Fruit fly (Drosophila melanogaster) whole organism, embryonic: ENCODE data around the gene CG6420.

Experiments
- Awh ChIP-seq: fragments of 200-800 bp; sonication (Bioruptor generic); IDR thresholded peaks from 2 replicates; pipeline ENCODE4, ENCODE4 v1.3.6; 2022; ENCODE audit warnings: missing biosample characterization, missing genetic modification characterization
- Bgb ChIP-seq: fragments of 200-800 bp; sonication (Bioruptor generic); IDR thresholded peaks from 2 replicates; pipeline ENCODE4 v1.3.6; 2022; ENCODE audit warnings: missing biosample characterization, missing genetic modification characterization; ENCODE audit not compliant: partially characterized antibody
- CG10431 ChIP-seq: fragments of 200-800 bp; sonication (Bioruptor generic); optimal IDR thresholded peaks from 3 replicates; lab custom pipeline; 2018; ENCODE audit warnings: missing biosample characterization, mild to moderate bottlenecking, missing genetic modification characterization
- CG11398 ChIP-seq: fragments of 200-800 bp; sonication (Bioruptor generic); optimal IDR thresholded peaks from 2 replicates; lab custom pipeline; 2016; ENCODE audit warnings: missing biosample characterization, missing genetic modification characterization
- CG11504 ChIP-seq: fragments of 200-800 bp; sonication (Bioruptor generic); optimal IDR thresholded peaks from 3 replicates; lab custom pipeline; 2019; ENCODE audit warnings: missing biosample characterization, mild to moderate bottlenecking, missing genetic modification characterization, moderate library complexity
- CG12104 ChIP-seq: fragments of 200-800 bp; sonication (Bioruptor generic); optimal IDR thresholded peaks from 3 replicates; lab custom pipeline; 2016; ENCODE audit warnings: missing biosample characterization, missing genetic modification characterization
- CG12299 ChIP-seq: fragments of 200-800 bp; sonication (Bioruptor generic); optimal IDR thresholded peaks from 2 replicates; lab custom pipeline; 2018; ENCODE audit warnings: missing biosample characterization, mild to moderate bottlenecking, missing genetic modification characterization
- CG13296 ChIP-seq: fragments of 200-800 bp; sonication (Bioruptor generic); optimal IDR thresholded peaks from 3 replicates; lab custom pipeline; 2018; ENCODE audit warnings: missing biosample characterization, mild to moderate bottlenecking, missing genetic modification characterization
- CG14965 ChIP-seq: fragments of 200-800 bp; sonication (Bioruptor generic); optimal IDR thresholded peaks from 2 replicates; lab custom pipeline; 2016; ENCODE audit warnings: missing biosample characterization, missing genetic modification characterization, borderline replicate concordance
- CG17361 ChIP-seq: fragments of 200-800 bp; sonication (Bioruptor generic); IDR thresholded peaks from 3 replicates; pipeline ENCODE4 v1.3.6; 2022; ENCODE audit warnings: missing biosample characterization, missing genetic modification characterization
- CG2116 ChIP-seq: fragments of 200-800 bp; sonication (Bioruptor generic); optimal IDR thresholded peaks from 3 replicates; lab custom pipeline; 2018; ENCODE audit warnings: missing biosample characterization, mild to moderate bottlenecking, missing genetic modification characterization
- CG2120 ChIP-seq: fragments of 200-800 bp; sonication (Bioruptor generic); optimal IDR thresholded peaks from 3 replicates; lab custom pipeline; 2016; ENCODE audit warnings: missing biosample characterization, missing genetic modification characterization
- CG2678 ChIP-seq: fragments of 200-800 bp; sonication (Bioruptor generic); optimal IDR thresholded peaks from 3 replicates; lab custom pipeline; 2019; ENCODE audit warnings: missing biosample characterization, mild to moderate bottlenecking, missing genetic modification characterization, moderate library complexity
- CG2712 ChIP-seq: fragments of 200-800 bp; optimal IDR thresholded peaks from 3 replicates; lab custom pipeline; 2019; ENCODE audit warnings: missing biosample characterization, mild to moderate bottlenecking, missing genetic modification characterization, moderate library complexity
- CG3281 ChIP-seq: fragments of 200-800 bp; sonication (Bioruptor generic); optimal IDR thresholded peaks from 3 replicates; lab custom pipeline; 2017; ENCODE audit warnings: missing biosample characterization, mild to moderate bottlenecking, missing genetic modification characterization
- CG7357 ChIP-seq: fragments of 200-800 bp; sonication (Bioruptor generic); IDR thresholded peaks from 3 replicates; pipeline ENCODE4 v1.3.6; 2022; ENCODE audit warnings: missing biosample characterization, missing genetic modification characterization
- CG7745 ChIP-seq: fragments of 200-800 bp; sonication (Bioruptor generic); optimal IDR thresholded peaks from 2 replicates; lab custom pipeline; 2018; ENCODE audit warnings: missing biosample characterization, mild to moderate bottlenecking, missing genetic modification characterization, moderate library complexity
- Dip2 ChIP-seq: fragments of 200-800 bp; sonication (Bioruptor generic); IDR thresholded peaks from 2 replicates; pipeline ENCODE4 v1.3.6; 2022; ENCODE audit warnings: missing biosample characterization, missing genetic modification characterization
- Dll ChIP-seq: fragments of 200-800 bp; sonication (Bioruptor generic); IDR thresholded peaks from 4 replicates; pipeline ENCODE4 v1.3.6; 2022; ENCODE audit warnings: missing biosample characterization, missing genetic modification characterization; ENCODE audit not compliant: partially characterized antibody
- Doc3 ChIP-seq: fragments of 200-800 bp; sonication (Bioruptor generic); IDR thresholded peaks from 3 replicates; pipeline ENCODE4 v1.3.6; 2022; ENCODE audit warnings: missing biosample characterization, missing genetic modification characterization; ENCODE audit not compliant: partially characterized antibody
- Dp ChIP-seq: fragments of 200-800 bp; sonication (Bioruptor generic); optimal IDR thresholded peaks from 2 replicates; lab custom pipeline; 2018; ENCODE audit warnings: missing biosample characterization, mild to moderate bottlenecking, missing genetic modification characterization, moderate library complexity
- ERR ChIP-seq: fragments of 200-800 bp; sonication (Bioruptor generic); optimal IDR thresholded peaks from 2 replicates; lab custom pipeline; 2016; ENCODE audit warnings: missing biosample characterization, missing genetic modification characterization
- HHEX ChIP-seq: fragments of 200-800 bp; sonication (Bioruptor generic); optimal IDR thresholded peaks from 3 replicates; lab custom pipeline; 2017; ENCODE audit warnings: missing biosample characterization, mild to moderate bottlenecking, missing genetic modification characterization, missing genetic modification reagents
- HLH3B ChIP-seq: fragments of 200-800 bp; sonication (Bioruptor generic); IDR thresholded peaks from 2 replicates; pipeline ENCODE4 v1.3.6; 2022; ENCODE audit warnings: missing biosample characterization, missing genetic modification characterization
- HLHmδ ChIP-seq: fragments of 200-800 bp; sonication (Bioruptor generic); optimal IDR thresholded peaks from 2 replicates; lab custom pipeline; 2018; ENCODE audit warnings: missing biosample characterization, mild to moderate bottlenecking, missing genetic modification characterization, moderate library complexity
- MTF-1 ChIP-seq: fragments of 200-800 bp; sonication (Bioruptor generic); optimal IDR thresholded peaks from 2 replicates; lab custom pipeline; 2018; ENCODE audit warnings: missing biosample characterization, mild to moderate bottlenecking, missing genetic modification characterization, borderline replicate concordance
- Mes4 ChIP-seq: fragments of 200-800 bp; sonication (Bioruptor generic); optimal IDR thresholded peaks from 2 replicates; lab custom pipeline; 2016; ENCODE audit warnings: missing biosample characterization, missing genetic modification characterization
- Neu2 ChIP-seq: fragments of 200-800 bp; sonication (Bioruptor generic); optimal IDR thresholded peaks from 3 replicates; lab custom pipeline; 2016; ENCODE audit warnings: missing biosample characterization, missing genetic modification characterization, borderline replicate concordance
- NfI ChIP-seq: fragments of 200-800 bp; sonication (Bioruptor generic); optimal IDR thresholded peaks from 3 replicates; lab custom pipeline; 2018; ENCODE audit warnings: missing biosample characterization, mild to moderate bottlenecking, missing genetic modification characterization, moderate library complexity
- Opbp ChIP-seq: fragments of 200-800 bp; sonication (Bioruptor generic); IDR thresholded peaks from 3 replicates; pipeline ENCODE4 v1.3.6; 2022; ENCODE audit warnings: missing biosample characterization, missing genetic modification characterization; ENCODE audit not compliant: partially characterized antibody
- Ptx1 ChIP-seq: fragments of 200-800 bp; sonication (Bioruptor generic); IDR thresholded peaks from 2 replicates; pipeline ENCODE4 v1.3.6; 2022; ENCODE audit warnings: missing biosample characterization, missing genetic modification characterization
- Sox100B ChIP-seq: fragments of 200-800 bp; sonication (Bioruptor generic); optimal IDR thresholded peaks from 3 replicates; lab custom pipeline; 2018; ENCODE audit warnings: missing biosample characterization, mild to moderate bottlenecking, missing genetic modification characterization
- Stat92E ChIP-seq, 3 experiments: fragments of >200 bp in 2 of 3; fragments of 200-800 bp in 1 of 3; sonication (Bioruptor generic) in 1 of 3; optimal IDR thresholded peaks; 2 replicates each; lab custom pipeline; 2017 to 2019; ENCODE audit warnings: missing biosample characterization in 3 of 3, missing genetic modification characterization in 3 of 3, mild to moderate bottlenecking in 1 of 3, moderate library complexity in 1 of 3
- Usf ChIP-seq: fragments of 200-800 bp; sonication (Bioruptor generic); optimal IDR thresholded peaks from 2 replicates; lab custom pipeline; 2017; ENCODE audit warnings: missing genotype, missing biosample characterization, missing genetic modification characterization
- ac ChIP-seq: fragments of 200-800 bp; sonication (Bioruptor generic); optimal IDR thresholded peaks from 3 replicates; lab custom pipeline; 2017; ENCODE audit warnings: missing biosample characterization, mild to moderate bottlenecking, missing genetic modification characterization
- aop ChIP-seq: fragments of 200-800 bp; sonication (Bioruptor generic); IDR thresholded peaks from 2 replicates; pipeline ENCODE4 v1.3.6; 2022; ENCODE audit warnings: missing biosample characterization, missing genetic modification characterization
- bsh ChIP-seq, 2 experiments: fragments of 200-800 bp; sonication (Bioruptor generic); optimal IDR thresholded peaks; 2 replicates each; lab custom pipeline; 2017 to 2018; ENCODE audit warnings: mild to moderate bottlenecking in 2 of 2, missing biosample characterization in 2 of 2, missing genetic modification characterization in 2 of 2, moderate library complexity in 1 of 2
- disco-r ChIP-seq: fragments of 200-800 bp; sonication (Bioruptor generic); optimal IDR thresholded peaks from 2 replicates; lab custom pipeline; 2016; ENCODE audit warnings: missing biosample characterization, missing genetic modification characterization
- ewg ChIP-seq: fragments of 200-800 bp; sonication (Bioruptor generic); optimal IDR thresholded peaks from 3 replicates; lab custom pipeline; 2017; ENCODE audit warnings: mild to moderate bottlenecking, missing biosample characterization, missing genetic modification reagents, missing genetic modification characterization
- grau ChIP-seq: fragments of 200-800 bp; optimal IDR thresholded peaks from 3 replicates; lab custom pipeline; 2019; ENCODE audit warnings: missing biosample characterization, mild to moderate bottlenecking, missing genetic modification characterization, moderate library complexity
- ken ChIP-seq: fragments of 200-800 bp; sonication (Bioruptor generic); IDR thresholded peaks from 3 replicates; pipeline ENCODE4 v1.3.6; 2022; ENCODE audit warnings: missing biosample characterization, missing genetic modification characterization
- mam ChIP-seq: fragments of 200-800 bp; sonication (Bioruptor generic); optimal IDR thresholded peaks from 3 replicates; lab custom pipeline; 2016; ENCODE audit warnings: missing biosample characterization, missing genetic modification characterization
- pho ChIP-seq: fragments of 200-800 bp; sonication (Bioruptor generic); optimal IDR thresholded peaks from 2 replicates; lab custom pipeline; 2016; ENCODE audit warnings: missing biosample characterization, missing genetic modification characterization
- sc ChIP-seq, 3 experiments: fragments of >200 bp in 2 of 3; fragments of 200-800 bp in 1 of 3; sonication (Bioruptor generic) in 1 of 3; optimal IDR thresholded peaks; 2 replicates in 2 of 3; 3 replicates in 1 of 3; lab custom pipeline; 2017; ENCODE audit warnings: mild to moderate bottlenecking in 1 of 3, missing biosample characterization in 1 of 3, missing genetic modification characterization in 1 of 3, missing genetic modification reagents in 1 of 3
- slbo ChIP-seq: fragments of 200-800 bp; sonication (Bioruptor generic); IDR thresholded peaks from 2 replicates; pipeline ENCODE4 v1.3.6; 2022; ENCODE audit warnings: missing biosample characterization, missing genetic modification characterization
- sna ChIP-seq: fragments of 200-800 bp; sonication (Bioruptor generic); IDR thresholded peaks from 2 replicates; pipeline ENCODE4 v1.3.6; 2022; ENCODE audit warnings: missing biosample characterization, missing genetic modification characterization; ENCODE audit not compliant: partially characterized antibody
- so ChIP-seq: fragments of 200-800 bp; sonication (Bioruptor generic); IDR thresholded peaks from 3 replicates; pipeline ENCODE4 v1.3.6; 2022; ENCODE audit warnings: missing biosample characterization, missing genetic modification characterization
- stc ChIP-seq: fragments of 200-800 bp; sonication (Bioruptor generic); IDR thresholded peaks from 2 replicates; pipeline ENCODE4 v1.3.6; 2022; ENCODE audit warnings: missing biosample characterization, missing genetic modification characterization
- sug ChIP-seq: fragments of 200-800 bp; optimal IDR thresholded peaks from 2 replicates; lab custom pipeline; 2019; ENCODE audit warnings: missing biosample characterization, mild to moderate bottlenecking, missing genetic modification characterization, moderate library complexity

Gene CG6420

dm6 chr3R:26671525-26672132, 53.4 kb downstream of the CG6420 start (continued):
- TF ChIP-seq grau = peak; percentile 33
- no peak for TF ChIP-seq Dip2 (GFP tag; lab: Robert Waterston, UW)
- no peak for TF ChIP-seq CG14965 (GFP tag; lab: Kevin White, UChicago)
- peak; percentile 53 for TF ChIP-seq CG3281 (GFP tag; lab: Kevin White, UChicago)
- no peak for TF ChIP-seq CG7357
- TF ChIP-seq Ptx1 = peak; percentile 13; the same call in 1 of the 2 replicates
- TF ChIP-seq Dll (GFP tag; lab: Robert Waterston, UW) = no peak
- no peak for TF ChIP-seq CG11398 (GFP tag; lab: Kevin White, UChicago)
- no peak for TF ChIP-seq sc (optimal IDR thresholded peaks at IDR 0.05; lab: Kevin White, UChicago)
- no peak for TF ChIP-seq sc (GFP tag; optimal IDR thresholded peaks at IDR 0.05; lab: Kevin White, UChicago)
- no peak for TF ChIP-seq bsh (GFP tag; optimal IDR thresholded peaks at IDR 0.05; lab: Kevin White, UChicago)
- TF ChIP-seq mam = no peak
- no peak for TF ChIP-seq Usf (GFP tag; lab: Kevin White, UChicago)
- TF ChIP-seq HLHmδ (GFP tag; lab: Kevin White, UChicago) = no peak
- TF ChIP-seq CG12299 (tag; lab: Kevin White, UChicago) = no peak
- no peak for TF ChIP-seq ac (GFP tag; lab: Kevin White, UChicago)
- TF ChIP-seq CG2116 (GFP tag; lab: Kevin White, UChicago) = no peak
- TF ChIP-seq Awh (GFP tag; lab: Robert Waterston, UW) = no peak
- TF ChIP-seq CG2120 (GFP tag; lab: Kevin White, UChicago) = peak; percentile 29
- peak; percentile 48 for TF ChIP-seq CG11504 (tag; lab: Kevin White, UChicago)
- TF ChIP-seq CG13296 (GFP tag; lab: Kevin White, UChicago) = peak; percentile 18
- TF ChIP-seq stc = no peak
- TF ChIP-seq ERR (GFP tag; lab: Kevin White, UChicago) = no peak
- TF ChIP-seq pho (GFP tag; lab: Kevin White, UChicago) = no peak
- no peak for TF ChIP-seq disco-r (GFP tag; lab: Kevin White, UChicago)
- no peak for TF ChIP-seq Bgb (GFP tag; lab: Robert Waterston, UW)
- no peak for TF ChIP-seq ken
- TF ChIP-seq NfI (GFP tag; lab: Kevin White, UChicago) = no peak
- peak; percentile 66 for TF ChIP-seq CG2678 (tag; lab: Kevin White, UChicago)
- no peak for TF ChIP-seq CG7745 (tag; lab: Kevin White, UChicago)
- no peak for TF ChIP-seq HLH3B
- no peak for TF ChIP-seq sna (GFP tag; lab: Robert Waterston, UW)
- no peak for TF ChIP-seq Doc3 (GFP tag; lab: Robert Waterston, UW)
- TF ChIP-seq Sox100B (GFP tag; lab: Kevin White, UChicago) = peak; percentile 13
- no peak for TF ChIP-seq CG10431 (GFP tag; lab: Kevin White, UChicago)
- TF ChIP-seq Dp = no peak
- no peak for TF ChIP-seq sug
- TF ChIP-seq slbo = no peak
- no peak for TF ChIP-seq Neu2 (GFP tag; lab: Kevin White, UChicago)
- no peak for TF ChIP-seq CG17361 (GFP tag; lab: Robert Waterston, UW)
- TF ChIP-seq ewg (GFP tag; lab: Kevin White, UChicago) = no peak
- no peak for TF ChIP-seq so (GFP tag; lab: Robert Waterston, UW)
- TF ChIP-seq aop (GFP tag; lab: Robert Waterston, UW) = no peak
- TF ChIP-seq MTF-1 (GFP tag; lab: Kevin White, UChicago) = no peak
- TF ChIP-seq Opbp = no peak
- TF ChIP-seq CG12104 (GFP tag; lab: Kevin White, UChicago) = no peak
- TF ChIP-seq CG2712 (tag; lab: Kevin White, UChicago) = no peak
- TF ChIP-seq Stat92E (GFP tag; optimal IDR thresholded peaks at IDR 0.05; lab: Kevin White, UChicago) = no peak
- no peak for TF ChIP-seq Mes4
- peak; percentile 12 for TF ChIP-seq HHEX
